Worm (Caenorhabditis elegans): ENCODE results near the gene gmps-1.

The gmps-1 gene

ce11 chrII:10898998-10899397 lies 30.5 kb upstream of the gmps-1 start:
- no peak for TF ChIP-seq tbx-11 (GFP tag; IDR thresholded peaks at IDR 0.05)
- TF ChIP-seq aly-1 (tag; optimal IDR thresholded peaks at IDR 0.05) = no peak
- TF ChIP-seq ceh-13 (GFP tag; optimal IDR thresholded peaks at IDR 0.05) = no peak

- TF ChIP-seq tra-4 (tag; optimal IDR thresholded peaks at IDR 0.05) (no peak), hmg-4 (GFP tag; optimal IDR thresholded peaks at IDR 0.05) (no peak), tbx-11 (GFP tag; IDR thresholded peaks at IDR 0.05) (no peak), pes-1 (GFP tag; IDR thresholded peaks at IDR 0.05) (no peak), F13C5.2 (tag; optimal IDR thresholded peaks at IDR 0.05) (no peak), ama-1 (optimal IDR thresholded peaks at IDR 0.05) (no peak), ceh-36 (tag; optimal IDR thresholded peaks at IDR 0.05) (no peak), flt-1 (GFP tag; IDR thresholded peaks at IDR 0.05) (no peak), sea-1 (GFP tag; conservative IDR thresholded peaks at IDR 0.05) (no peak), tbx-37 (GFP tag; conservative IDR thresholded peaks at IDR 0.05) (no peak), hnd-1 (tag; optimal IDR thresholded peaks at IDR 0.05) (no peak), hmbx-1 (tag; optimal IDR thresholded peaks at IDR 0.05) (no peak), ets-7 (tag; optimal IDR thresholded peaks at IDR 0.05) (no peak), scrt-1 (GFP tag; IDR thresholded peaks at IDR 0.05) (no peak)
Observed at ce11 chrII:10895959-10896358, 27.4 kb upstream of the gmps-1 start.

- no peak for TF ChIP-seq F13C5.2 (tag; optimal IDR thresholded peaks at IDR 0.05)
Observed at ce11 chrII:10894996-10895395, 26.5 kb upstream of the gmps-1 start, which contains the start of gene sra-10. TSS of gene sra-10 (minus strand) at chrII:10895096.

- TF ChIP-seq tra-4 (tag; optimal IDR thresholded peaks at IDR 0.05) (no peak), B0310.2 (tag; optimal IDR thresholded peaks at IDR 0.05) (no peak), tbx-11 (GFP tag; IDR thresholded peaks at IDR 0.05) (no peak), ceh-36 (tag; optimal IDR thresholded peaks at IDR 0.05) (no peak)
Observed at ce11 chrII:10888979-10889378, 20.5 kb upstream of the gmps-1 start, which contains the start of gene ptr-8. TSS of gene ptr-8 (plus strand) at chrII:10889279.

- TF ChIP-seq flt-1 (GFP tag; IDR thresholded peaks at IDR 0.05) (no peak), scrt-1 (GFP tag; IDR thresholded peaks at IDR 0.05) (no peak), ama-1 (optimal IDR thresholded peaks at IDR 0.05) (no peak), ceh-36 (tag; optimal IDR thresholded peaks at IDR 0.05) (no peak), tbx-11 (GFP tag; IDR thresholded peaks at IDR 0.05) (no peak), hmg-4 (GFP tag; optimal IDR thresholded peaks at IDR 0.05) (no peak), B0310.2 (tag; optimal IDR thresholded peaks at IDR 0.05) (no peak), aly-1 (tag; optimal IDR thresholded peaks at IDR 0.05) (no peak)
Observed at ce11 chrII:10887097-10887496, 18.6 kb upstream of the gmps-1 start.

ce11 chrII:10885868-10886514 lies 17.5 kb upstream of the gmps-1 start, which contains the start of gene F44F4.3:
TSS of gene F44F4.3 (minus strand) at chrII:10885918.
- TF ChIP-seq ama-1 (optimal IDR thresholded peaks at IDR 0.05) (no peak), flt-1 (GFP tag; IDR thresholded peaks at IDR 0.05) (no peak), pes-1 (GFP tag; IDR thresholded peaks at IDR 0.05) (no peak), tra-4 (tag; optimal IDR thresholded peaks at IDR 0.05) (no peak), B0310.2 (tag; optimal IDR thresholded peaks at IDR 0.05) (no peak), ceh-36 (tag; optimal IDR thresholded peaks at IDR 0.05) (no peak), hmbx-1 (tag; optimal IDR thresholded peaks at IDR 0.05) (no peak), sea-1 (GFP tag; conservative IDR thresholded peaks at IDR 0.05) (no peak), ceh-13 (GFP tag; optimal IDR thresholded peaks at IDR 0.05) (no peak), F13C5.2 (tag; optimal IDR thresholded peaks at IDR 0.05) (no peak), ets-7 (tag; optimal IDR thresholded peaks at IDR 0.05) (no peak), hnd-1 (tag; optimal IDR thresholded peaks at IDR 0.05) (no peak), tbx-37 (GFP tag; conservative IDR thresholded peaks at IDR 0.05) (no peak), hmg-4 (GFP tag; optimal IDR thresholded peaks at IDR 0.05) (no peak)

- TF ChIP-seq ceh-36 (tag; optimal IDR thresholded peaks at IDR 0.05) (no peak), F13C5.2 (tag; optimal IDR thresholded peaks at IDR 0.05) (no peak), sea-1 (GFP tag; conservative IDR thresholded peaks at IDR 0.05) (no peak), tra-4 (tag; optimal IDR thresholded peaks at IDR 0.05) (no peak), aly-1 (tag; optimal IDR thresholded peaks at IDR 0.05) (no peak), ets-7 (tag; optimal IDR thresholded peaks at IDR 0.05) (no peak), ama-1 (optimal IDR thresholded peaks at IDR 0.05) (no peak), scrt-1 (GFP tag; IDR thresholded peaks at IDR 0.05) (no peak), hmg-4 (GFP tag; optimal IDR thresholded peaks at IDR 0.05) (no peak)
Observed at ce11 chrII:10885250-10885649, 16.7 kb upstream of the gmps-1 start.

- TF ChIP-seq aly-1 (tag; optimal IDR thresholded peaks at IDR 0.05) (no peak), tbx-11 (GFP tag; IDR thresholded peaks at IDR 0.05) (no peak), ceh-13 (GFP tag; optimal IDR thresholded peaks at IDR 0.05) (no peak), tra-4 (tag; optimal IDR thresholded peaks at IDR 0.05) (no peak), F13C5.2 (tag; optimal IDR thresholded peaks at IDR 0.05) (no peak), B0310.2 (tag; optimal IDR thresholded peaks at IDR 0.05) (no peak), hnd-1 (tag; optimal IDR thresholded peaks at IDR 0.05) (no peak), ama-1 (optimal IDR thresholded peaks at IDR 0.05) (no peak), scrt-1 (GFP tag; IDR thresholded peaks at IDR 0.05) (no peak), hmg-4 (GFP tag; optimal IDR thresholded peaks at IDR 0.05) (no peak), flt-1 (GFP tag; IDR thresholded peaks at IDR 0.05) (no peak), ceh-36 (tag; optimal IDR thresholded peaks at IDR 0.05) (no peak), hmbx-1 (tag; optimal IDR thresholded peaks at IDR 0.05) (no peak), tbx-37 (GFP tag; conservative IDR thresholded peaks at IDR 0.05) (no peak), pes-1 (GFP tag; IDR thresholded peaks at IDR 0.05) (no peak), sea-1 (GFP tag; conservative IDR thresholded peaks at IDR 0.05) (no peak), ets-7 (tag; optimal IDR thresholded peaks at IDR 0.05) (no peak)
Observed at ce11 chrII:10884396-10884795, 15.9 kb upstream of the gmps-1 start, which contains the start of gene egg-3. TSS of gene egg-3 (minus strand) at chrII:10884441.

Data from whole organism, early embryonic.